Worm (Caenorhabditis elegans) whole organism, midembryonic: ENCODE data around the gene nhr-67.
"Not testable (repeated sequence)": the region's sequence is repeated elsewhere in the genome, so short reads cannot be mapped to it uniquely, and the experiment has no call there.

Source experiments
- T22C8.4 ChIP-seq: fragments of 200-800 bp; sonication (Bioruptor generic); IDR thresholded peaks from 2 replicates; pipeline ENCODE4 v1.3.6; 2022; ENCODE audit warnings: missing genetic modification characterization, missing compliant biosample characterization
- cog-1 ChIP-seq: sonication (generic microtip); optimal IDR thresholded peaks from 2 replicates; lab custom pipeline; 2016; ENCODE audit warnings: missing genetic modification characterization, missing compliant biosample characterization
- flt-1 ChIP-seq: fragments of 200-800 bp; sonication (Bioruptor generic); IDR thresholded peaks from 2 replicates; pipeline ENCODE4 v1.3.6; 2022; ENCODE audit warnings: missing genetic modification characterization, missing compliant biosample characterization
- klf-2 ChIP-seq: fragments of 200-800 bp; sonication (Bioruptor generic); conservative IDR thresholded peaks from 2 replicates; pipeline ENCODE4 v1.3.6; 2022; ENCODE audit warnings: missing genetic modification reagents, missing genetic modification characterization, missing compliant biosample characterization
- med-1 ChIP-seq: sonication (generic microtip); optimal IDR thresholded peaks from 2 replicates; lab custom pipeline; 2017; ENCODE audit warnings: missing genetic modification characterization, mild to moderate bottlenecking, missing compliant biosample characterization, antibody characterized with exemption, missing genetic modification reagents; ENCODE audit not compliant: insufficient read depth
- ref-1 ChIP-seq: fragments of 200-800 bp; sonication (Bioruptor generic); conservative IDR thresholded peaks from 2 replicates; pipeline ENCODE4 v1.3.6; 2022; ENCODE audit warnings: missing genetic modification reagents, missing genetic modification characterization, missing compliant biosample characterization
- tab-1 ChIP-seq: fragments of 200-800 bp; sonication (Bioruptor generic); IDR thresholded peaks from 2 replicates; pipeline ENCODE4 v1.3.6; 2022; ENCODE audit warnings: missing genetic modification characterization, missing compliant biosample characterization
- ztf-23 ChIP-seq: fragments of 200-800 bp; sonication (Bioruptor generic); IDR thresholded peaks from 2 replicates; pipeline ENCODE4 v1.3.6; 2022; ENCODE audit warnings: missing genetic modification reagents, missing genetic modification characterization, missing compliant biosample characterization
- ztf-29 ChIP-seq: fragments of 200-800 bp; sonication (Bioruptor generic); IDR thresholded peaks from 2 replicates; pipeline ENCODE4 v1.3.6; 2022; ENCODE audit warnings: missing genetic modification reagents, missing genetic modification characterization, missing compliant biosample characterization

The nhr-67 gene

DNA sequence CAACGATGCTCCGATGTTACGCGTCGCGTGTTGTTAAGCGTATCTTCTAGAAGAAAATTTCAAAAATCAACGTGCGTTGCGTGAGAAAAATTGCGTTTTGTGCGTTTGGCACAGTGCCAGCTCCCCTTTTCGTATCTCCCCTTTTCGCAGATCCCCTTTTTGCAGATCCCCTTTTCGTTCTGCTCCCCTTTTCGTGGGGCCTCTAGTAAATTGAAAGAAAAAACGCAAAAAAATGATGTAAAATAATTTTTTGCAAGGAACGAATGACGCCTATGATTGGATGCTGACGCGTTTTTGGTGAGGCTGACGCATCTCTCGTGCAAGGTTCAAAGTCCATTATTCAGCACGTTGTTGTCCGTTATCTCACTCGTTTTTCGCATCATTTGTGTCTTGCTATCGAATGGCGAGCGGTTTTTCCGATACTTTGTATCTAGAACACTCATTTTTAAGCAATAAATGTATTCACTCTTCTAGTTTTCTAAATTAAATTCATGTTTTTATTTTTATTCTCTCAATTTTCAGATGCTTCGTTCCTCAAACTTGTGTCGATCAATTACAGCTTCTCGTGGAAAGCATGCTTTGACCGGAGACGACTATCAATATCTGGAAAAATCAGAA is 9.7 kb downstream of the nhr-67 start, which contains the start of gene cpt-2:
Gene cpt-2 (plus strand): TSS at position 523 of the 618 bp plus-strand sequence.
- peak; percentile 44; the same call in 1 of the 2 replicates for TF ChIP-seq ztf-23 (GFP tag; lab: Robert Waterston, UW)

DNA sequence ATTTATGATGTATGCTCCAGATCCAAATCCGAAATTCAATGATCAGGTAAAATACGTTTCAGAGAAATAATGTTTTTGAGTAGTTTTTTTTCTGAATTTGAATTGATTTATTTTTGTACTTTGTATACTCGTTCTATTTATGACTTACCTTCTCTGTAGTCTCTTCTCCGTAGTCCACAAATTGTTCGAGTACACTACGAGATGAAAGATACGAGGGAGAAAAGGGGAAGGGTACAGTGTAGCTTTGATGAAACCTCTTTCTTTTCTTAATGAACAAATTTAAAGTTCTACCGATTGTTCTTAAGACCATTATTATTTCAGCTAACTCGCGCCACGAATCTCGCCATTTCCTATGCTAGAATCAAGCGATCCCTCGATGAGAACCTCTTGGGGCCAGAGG is 10.5 kb downstream of the nhr-67 start:
- TF ChIP-seq med-1 (GFP tag; lab: Kevin White, UChicago): no peak
- TF ChIP-seq ztf-23 (GFP tag; lab: Robert Waterston, UW): no peak
- no peak for TF ChIP-seq flt-1 (GFP tag; lab: Robert Waterston, UW)
- no peak for TF ChIP-seq ztf-29
- TF ChIP-seq tab-1: no peak
- TF ChIP-seq cog-1 (tag; lab: Kevin White, UChicago): no peak

DNA sequence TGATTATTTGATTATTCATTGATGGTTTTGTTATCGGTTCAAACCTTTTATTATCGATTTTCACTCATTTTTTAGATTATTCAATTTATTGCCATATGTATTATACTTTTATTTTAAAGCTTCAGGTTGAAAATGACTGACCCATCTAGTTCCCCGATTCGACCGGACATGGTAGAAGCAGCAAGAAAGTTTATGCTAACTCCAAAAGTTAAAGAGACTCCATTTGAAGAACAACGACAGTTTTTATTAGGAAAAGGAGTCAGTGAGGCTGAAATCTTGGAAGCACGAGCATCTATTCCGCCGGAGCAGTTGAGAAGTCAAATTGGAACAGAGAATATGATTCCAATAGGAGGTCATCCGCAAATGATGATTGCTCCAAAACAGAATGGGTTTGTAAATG is 13.5 kb downstream of the nhr-67 start, which contains the start of gene prx-14:
Gene prx-14 (plus strand): TSS at position 120 of the 400 bp plus-strand sequence.
- no peak for TF ChIP-seq ztf-29

DNA sequence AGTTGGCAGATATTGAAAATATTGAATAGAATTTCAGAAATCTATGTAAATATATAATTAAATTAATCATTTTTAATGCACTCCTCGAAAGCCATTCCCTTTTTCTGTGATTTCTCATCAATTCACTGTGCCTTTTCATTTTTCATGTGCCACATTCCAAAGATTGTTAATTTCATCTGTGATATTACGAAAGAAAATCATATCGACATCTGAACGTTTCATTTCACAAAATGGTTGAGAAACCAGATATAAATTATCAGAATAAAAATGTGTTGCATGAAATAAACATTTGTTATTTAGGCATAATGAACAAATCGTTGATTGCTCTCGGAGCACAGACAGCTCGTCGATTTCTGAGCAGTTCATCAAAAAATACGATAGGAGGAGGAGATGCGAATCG is 14.4 kb downstream of the nhr-67 start, which contains the start of gene nuaf-3:
Gene nuaf-3 (plus strand): TSS at position 301 of the 400 bp plus-strand sequence.
- TF ChIP-seq med-1 (GFP tag; lab: Kevin White, UChicago): no peak
- no peak for TF ChIP-seq ref-1 (GFP tag; lab: Robert Waterston, UW)
- no peak for TF ChIP-seq klf-2 (GFP tag; lab: Robert Waterston, UW)
- TF ChIP-seq cog-1 (tag; lab: Kevin White, UChicago): no peak
- TF ChIP-seq T22C8.4 (GFP tag; lab: Robert Waterston, UW): no peak
- TF ChIP-seq ztf-23 (GFP tag; lab: Robert Waterston, UW): no peak
- TF ChIP-seq flt-1 (GFP tag; lab: Robert Waterston, UW): no peak
- TF ChIP-seq tab-1: no peak
- TF ChIP-seq ztf-29: no peak

DNA sequence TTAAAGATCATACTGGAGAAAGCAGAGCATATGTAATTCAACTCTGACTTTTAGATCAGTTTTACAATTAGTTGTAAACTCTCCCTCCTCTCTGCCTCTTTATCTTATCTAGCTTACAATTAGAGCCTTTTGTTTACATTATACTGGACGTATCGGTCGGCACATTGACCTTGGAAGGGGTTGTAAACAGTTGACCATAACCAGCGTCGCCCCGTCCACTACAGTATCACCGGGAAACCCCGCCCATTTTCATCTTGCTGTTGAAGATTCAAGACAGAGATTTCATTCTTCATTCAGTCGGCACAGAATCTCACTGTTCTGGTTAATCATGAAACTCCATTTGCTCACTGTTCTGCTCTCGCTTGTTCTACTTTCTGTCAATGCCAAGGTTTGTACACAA is 17.2 kb downstream of the nhr-67 start, which contains the start of gene sdz-27:
Gene sdz-27 (plus strand): TSS at position 301 of the 400 bp plus-strand sequence.
- TF ChIP-seq tab-1: no peak
- TF ChIP-seq flt-1 (GFP tag; lab: Robert Waterston, UW): no peak
- TF ChIP-seq T22C8.4 (GFP tag; lab: Robert Waterston, UW): no peak
- no peak for TF ChIP-seq ztf-23 (GFP tag; lab: Robert Waterston, UW)
- no peak for TF ChIP-seq klf-2 (GFP tag; lab: Robert Waterston, UW)
- no peak for TF ChIP-seq cog-1 (tag; lab: Kevin White, UChicago)
- no peak for TF ChIP-seq ztf-29
- no peak for TF ChIP-seq ref-1 (GFP tag; lab: Robert Waterston, UW)
- TF ChIP-seq med-1 (GFP tag; lab: Kevin White, UChicago): no peak

DNA sequence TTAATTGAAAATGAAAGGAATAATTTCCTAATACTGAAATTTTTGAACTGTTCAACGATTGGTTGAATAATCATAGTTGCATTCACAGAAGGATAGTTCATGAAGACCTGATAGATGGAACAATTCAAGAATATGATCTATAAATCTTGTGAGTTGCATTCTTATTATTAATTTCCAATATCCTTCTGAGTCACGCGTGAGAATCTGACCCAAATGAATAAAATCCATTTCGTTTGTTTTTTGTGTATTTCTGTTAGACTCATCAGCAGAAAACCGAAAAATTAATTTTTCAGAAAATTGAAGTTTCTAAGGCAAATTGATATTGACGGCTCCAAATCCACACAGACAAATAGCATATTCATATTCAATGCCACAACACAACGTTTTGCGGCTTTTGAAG is 19.9 kb downstream of the nhr-67 start, which contains the start of gene fbxb-79:
Gene fbxb-79 (minus strand): TSS at position 101 of the 400 bp plus-strand sequence.
- no peak for TF ChIP-seq flt-1 (GFP tag; lab: Robert Waterston, UW)
- no peak for TF ChIP-seq tab-1
- no peak for TF ChIP-seq cog-1 (tag; lab: Kevin White, UChicago)
- no peak for TF ChIP-seq ztf-23 (GFP tag; lab: Robert Waterston, UW)
- no peak for TF ChIP-seq ref-1 (GFP tag; lab: Robert Waterston, UW)
- TF ChIP-seq med-1 (GFP tag; lab: Kevin White, UChicago): no peak
- no peak for TF ChIP-seq T22C8.4 (GFP tag; lab: Robert Waterston, UW)
- TF ChIP-seq klf-2 (GFP tag; lab: Robert Waterston, UW): no peak
- no peak for TF ChIP-seq ztf-29

DNA sequence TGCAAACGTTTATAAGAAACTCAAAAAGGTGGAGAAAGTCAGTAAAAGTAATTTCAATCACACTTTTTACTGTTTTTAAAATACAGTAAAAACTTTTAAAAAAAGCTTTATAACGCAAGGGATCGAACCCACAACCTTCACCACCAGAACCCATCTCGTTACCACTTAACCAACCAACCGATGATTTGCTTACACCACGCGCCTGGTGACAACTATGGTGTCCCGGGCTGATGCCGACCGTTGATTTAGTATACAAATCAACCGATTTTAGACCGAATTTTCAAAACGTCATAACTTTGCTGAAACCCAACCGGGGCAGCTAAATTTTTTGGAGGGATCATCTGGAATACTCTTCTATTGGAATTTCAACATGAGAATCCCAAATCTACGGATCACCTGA is 27.3 kb downstream of the nhr-67 start:
- peak; percentile 77; the same call in 1 of the 2 replicates for TF ChIP-seq ztf-23 (GFP tag; lab: Robert Waterston, UW)
- peak; percentile 84 for TF ChIP-seq tab-1
- TF ChIP-seq ref-1 (GFP tag; lab: Robert Waterston, UW): peak; percentile 59
- peak; percentile 53; the same call in 1 of the 2 replicates for TF ChIP-seq klf-2 (GFP tag; lab: Robert Waterston, UW)
- 0 out of 2 replicates have a peak, but pooled peaks have one; percentile 50 for TF ChIP-seq T22C8.4 (GFP tag; lab: Robert Waterston, UW)
- TF ChIP-seq ztf-29: peak; percentile 62; the same call in 1 of the 2 replicates

DNA sequence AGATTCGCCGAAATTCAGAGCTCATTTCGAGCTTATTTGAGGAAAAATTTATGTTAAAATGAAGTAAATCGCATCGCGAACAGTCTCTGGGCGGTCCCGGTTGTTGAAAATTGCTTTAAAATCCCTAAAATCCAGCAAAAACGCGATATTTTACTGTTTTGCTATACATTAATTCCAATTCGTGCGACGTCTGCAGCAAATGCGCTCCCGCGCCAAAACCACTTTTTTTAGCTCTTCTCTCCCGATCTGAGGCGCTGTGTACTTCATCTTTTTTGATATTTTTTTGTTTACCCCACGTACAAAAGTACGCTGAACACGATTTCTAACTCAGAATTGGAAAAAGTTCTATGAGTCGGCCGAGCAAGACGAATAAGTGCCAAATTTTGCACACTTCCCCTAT is 29.4 kb downstream of the nhr-67 start, which contains the start of gene R07H5.16:
Gene R07H5.16 (plus strand): TSS at position 348 of the 400 bp plus-strand sequence.
- TF ChIP-seq klf-2 (GFP tag; lab: Robert Waterston, UW): 0 out of 2 replicates have a peak, but pooled peaks have one; percentile 39

DNA sequence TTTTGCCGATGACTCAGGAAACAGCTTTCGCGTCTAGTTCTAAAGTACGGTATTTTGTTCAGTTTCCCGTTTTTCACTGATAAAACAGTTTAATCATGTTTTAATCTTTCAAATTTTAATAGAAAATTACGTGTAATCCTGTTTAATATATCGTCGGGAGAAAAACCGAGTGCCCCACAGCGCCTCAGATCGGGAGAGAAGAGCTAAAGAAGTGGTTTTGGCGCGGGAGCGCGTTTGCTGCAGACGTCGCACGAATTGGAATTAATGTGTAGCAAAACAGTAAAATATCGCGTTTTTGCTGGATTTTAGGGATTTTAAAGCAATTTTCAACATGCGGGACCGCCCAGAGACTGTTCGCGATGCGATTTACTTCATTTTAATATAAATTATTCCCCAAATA is 31.1 kb downstream of the nhr-67 start:
- TF ChIP-seq ztf-23 (GFP tag; lab: Robert Waterston, UW) (peak; percentile 70; the same call in 1 of the 2 replicates), flt-1 (GFP tag; lab: Robert Waterston, UW) (0 out of 2 replicates have a peak, but pooled peaks have one; percentile 58), klf-2 (GFP tag; lab: Robert Waterston, UW) (peak; percentile 72)

DNA sequence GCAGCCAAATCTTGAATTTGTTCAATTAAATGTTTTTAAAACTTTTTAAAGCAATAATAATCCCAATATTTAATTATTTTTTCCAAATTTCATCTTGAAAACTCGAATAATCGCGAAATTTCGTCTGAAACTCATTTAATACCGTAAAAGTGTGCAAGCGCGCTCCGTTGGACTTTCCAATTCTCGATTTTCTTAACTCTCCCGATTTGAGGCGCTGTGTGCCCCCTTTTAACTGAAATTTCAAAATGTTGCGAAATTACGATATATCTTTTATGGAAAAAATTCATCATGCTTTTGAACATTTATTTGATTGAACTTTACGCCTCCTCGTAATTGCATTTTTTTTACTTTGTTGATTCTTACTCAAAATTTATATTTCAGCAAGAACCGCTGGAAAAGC is 32.8 kb downstream of the nhr-67 start, which contains the start of gene R07H5.11:
Gene R07H5.11 (plus strand): TSS at position 380 of the 400 bp plus-strand sequence.
- not testable (repeated sequence) for TF ChIP-seq flt-1, klf-2, ztf-23 (GFP tag; lab: Robert Waterston, UW)
